Fruit fly (Drosophila melanogaster): ENCODE measurements around the gene Spn28F.

Spn28F gene

DNA sequence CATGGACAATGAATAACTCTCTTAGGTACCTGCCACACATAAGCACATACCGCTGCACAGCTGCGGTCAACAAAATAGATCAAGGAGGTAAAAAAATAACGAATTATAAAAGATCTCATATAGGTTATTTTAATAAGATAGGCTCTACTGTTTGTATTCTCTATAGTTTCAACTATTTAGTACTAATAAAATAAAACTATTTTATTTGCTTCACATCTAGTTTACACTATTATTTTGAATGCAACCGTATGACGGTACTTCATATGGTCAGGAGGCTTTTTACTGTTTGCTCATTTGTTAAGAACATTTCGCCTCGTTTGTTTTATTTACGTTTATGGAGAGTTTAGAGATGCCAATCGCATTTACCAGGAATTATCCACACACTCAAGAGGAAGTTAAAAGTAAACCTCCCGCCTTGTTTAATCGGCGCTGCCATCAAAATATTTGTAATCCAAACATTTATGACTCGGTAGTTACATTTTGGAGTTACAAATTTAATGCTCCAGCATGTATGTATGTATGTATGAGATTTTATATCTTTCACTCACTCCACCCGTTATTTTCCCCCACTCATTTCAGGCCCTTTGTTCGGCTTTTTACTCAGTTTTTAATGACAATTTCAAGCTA is 33.5 kb upstream of the Spn28F start (continued):
- TF ChIP-seq z (GFP tag; IDR thresholded peaks at IDR 0.05) = peak; percentile 53; the same call in 1 of the 3 replicates
- no peak for TF ChIP-seq GATAe (GFP tag; conservative IDR thresholded peaks at IDR 0.05)
- no peak for TF ChIP-seq cg (GFP tag; optimal IDR thresholded peaks at IDR 0.05)
- peak; percentile 60 for TF ChIP-seq slbo (GFP tag; IDR thresholded peaks at IDR 0.05)
- no peak for TF ChIP-seq Adf1 (GFP tag; IDR thresholded peaks at IDR 0.05)
- peak; percentile 78 for TF ChIP-seq CG7839 (tag; optimal IDR thresholded peaks at IDR 0.05)
- TF ChIP-seq sob (GFP tag; IDR thresholded peaks at IDR 0.05) = no peak
- TF ChIP-seq slp2 (GFP tag; optimal IDR thresholded peaks at IDR 0.05) = peak; percentile 8
- TF ChIP-seq Med (GFP tag) = peak; percentile 40
- TF ChIP-seq Ets65A (GFP tag) = peak; percentile 3
- peak; percentile 54 for TF ChIP-seq CG10959 (GFP tag; IDR thresholded peaks at IDR 0.05)
- peak; percentile 13 for TF ChIP-seq CG8281 (tag; optimal IDR thresholded peaks at IDR 0.05)
- TF ChIP-seq CG13287 (GFP tag; IDR thresholded peaks at IDR 0.05; ENCODE audit: partially characterized antibody) = no peak
- TF ChIP-seq CG15011 (GFP tag; optimal IDR thresholded peaks at IDR 0.05) = peak; percentile 49
- TF ChIP-seq CG15696 (tag; optimal IDR thresholded peaks at IDR 0.05) = peak; percentile 84
- TF ChIP-seq stwl (tag; optimal IDR thresholded peaks at IDR 0.05) = peak; percentile 24
- TF ChIP-seq CG33557 (GFP tag; optimal IDR thresholded peaks at IDR 0.05) = peak; percentile 64
- TF ChIP-seq prd (optimal IDR thresholded peaks at IDR 0.05) = no peak
- peak; percentile 89 for TF ChIP-seq prd (GFP tag; IDR thresholded peaks at IDR 0.05)
- TF ChIP-seq Dref (GFP tag; IDR thresholded peaks at IDR 0.05) = no peak
- peak; percentile 8 for TF ChIP-seq scrt (GFP tag; optimal IDR thresholded peaks at IDR 0.05)
- TF ChIP-seq CG10654 (GFP tag; optimal IDR thresholded peaks at IDR 0.05) = peak; percentile 26
- peak; percentile 38 for TF ChIP-seq Deaf1 (tag; optimal IDR thresholded peaks at IDR 0.05)
- TF ChIP-seq CG1529 (GFP tag; optimal IDR thresholded peaks at IDR 0.05) = peak; percentile 32
- no peak for TF ChIP-seq exex (tag; optimal IDR thresholded peaks at IDR 0.05)
- peak in 1 of 2 experiments; percentile 17 for TF ChIP-seq insv (GFP tag; optimal IDR thresholded peaks at IDR 0.05)
- TF ChIP-seq CG12942 (GFP tag; optimal IDR thresholded peaks at IDR 0.05) = peak; percentile 19
- TF ChIP-seq CG7556 (GFP tag; optimal IDR thresholded peaks at IDR 0.05) = peak; percentile 63
- TF ChIP-seq Mes4 (GFP tag; optimal IDR thresholded peaks at IDR 0.05) = no peak
- TF ChIP-seq D19B (GFP tag; optimal IDR thresholded peaks at IDR 0.05) = peak; percentile 21
- peak; percentile 84 for TF ChIP-seq nmo (GFP tag; optimal IDR thresholded peaks at IDR 0.05)
- TF ChIP-seq CG6683 (GFP tag; optimal IDR thresholded peaks at IDR 0.05) = peak; percentile 8
- TF ChIP-seq CG14710 (tag; optimal IDR thresholded peaks at IDR 0.05) = peak; percentile 79
- no peak for TF ChIP-seq knrl (GFP tag; IDR thresholded peaks at IDR 0.05; ENCODE audit: partially characterized antibody)
- peak; percentile 70 for TF ChIP-seq CG4424 (GFP tag; optimal IDR thresholded peaks at IDR 0.05)
- no peak for TF ChIP-seq Antp (GFP tag; optimal IDR thresholded peaks at IDR 0.05)
- TF ChIP-seq sqz (GFP tag; optimal IDR thresholded peaks at IDR 0.05) = peak; percentile 34
- TF ChIP-seq Ada2b (GFP tag; IDR thresholded peaks at IDR 0.05) = peak; percentile 67
- TF ChIP-seq CG34422 (GFP tag; IDR thresholded peaks at IDR 0.05) = 0 out of 3 replicates have a peak, but pooled peaks have one; percentile 41
- peak; percentile 53 for TF ChIP-seq tin (GFP tag; optimal IDR thresholded peaks at IDR 0.05)
- TF ChIP-seq Scr (GFP tag; IDR thresholded peaks at IDR 0.05; ENCODE audit: partially characterized antibody) = no peak
- no peak for TF ChIP-seq ftz-f1 (GFP tag; optimal IDR thresholded peaks at IDR 0.05)
- peak; percentile 12 for TF ChIP-seq CG12155 (GFP tag; optimal IDR thresholded peaks at IDR 0.05)
- peak; percentile 60 for TF ChIP-seq CG6689 (GFP tag; IDR thresholded peaks at IDR 0.05)
- TF ChIP-seq CG14667 (GFP tag; IDR thresholded peaks at IDR 0.05) = no peak
- no peak for TF ChIP-seq CG13894 (tag; optimal IDR thresholded peaks at IDR 0.05)
- peak; percentile 84 for TF ChIP-seq gsb-n (tag; optimal IDR thresholded peaks at IDR 0.05)
- peak; percentile 61 for TF ChIP-seq CG12219 (GFP tag; optimal IDR thresholded peaks at IDR 0.05)
- TF ChIP-seq zen2 (GFP tag; IDR thresholded peaks at IDR 0.05; ENCODE audit: partially characterized antibody) = no peak
- peak; percentile 26 for TF ChIP-seq CG30431 (GFP tag; optimal IDR thresholded peaks at IDR 0.05)
